In genomic region chrX:3697623-3698022, ce11 we compare ENCODE assay signal across 3 worm cellular contexts.
TF ChIP-seq lines count a peak whose summit lies in the region.

No protein-coding gene starts in this region.

TF ChIP-seq in whole organism, L1 larva, 84 proteins besides CTCF, POLR2A, EP300 and RAD21 (continued from another document and continues in another):
- TF ChIP-seq jun-1 (tag; optimal IDR thresholded peaks at IDR 0.05; lab: Kevin White, UChicago) (peak; percentile 6), ces-1 (GFP tag; optimal IDR thresholded peaks at IDR 0.05; lab: Kevin White, UChicago) (no peak), fkh-8 (tag; optimal IDR thresholded peaks at IDR 0.05; lab: Kevin White, UChicago) (peak; percentile 55), hlh-4 (tag; optimal IDR thresholded peaks at IDR 0.05; lab: Kevin White, UChicago) (no peak), dsc-1 (tag; optimal IDR thresholded peaks at IDR 0.05; lab: Kevin White, UChicago) (peak; percentile 81), sptf-1 (tag; optimal IDR thresholded peaks at IDR 0.05; lab: Kevin White, UChicago) (no peak), nhr-71 (tag; optimal IDR thresholded peaks at IDR 0.05; lab: Kevin White, UChicago) (peak; percentile 79), lin-13 (GFP tag; optimal IDR thresholded peaks at IDR 0.05; lab: Kevin White, UChicago) (peak; percentile 33), C16A3.4 (tag; optimal IDR thresholded peaks at IDR 0.05; lab: Kevin White, UChicago) (peak; percentile 57), ceh-8 (GFP tag; optimal IDR thresholded peaks at IDR 0.05; lab: Kevin White, UChicago) (peak; percentile 72), nhr-20 (tag; optimal IDR thresholded peaks at IDR 0.05; lab: Kevin White, UChicago) (peak; percentile 73), efl-1 (optimal IDR thresholded peaks at IDR 0.05; lab: Kevin White, UChicago) (peak; percentile 26 to 29), efl-1 (GFP tag; optimal IDR thresholded peaks at IDR 0.05 in 1 of 2; lab: Kevin White, UChicago) (peak in 1 of 2 experiments; percentile 94), pag-3 (tag; optimal IDR thresholded peaks at IDR 0.05; lab: Kevin White, UChicago; ENCODE audit: borderline replicate concordance, insufficient read depth) (no peak), ceh-90 (tag; optimal IDR thresholded peaks at IDR 0.05; lab: Kevin White, UChicago) (no peak), ceh-88 (GFP tag; IDR thresholded peaks at IDR 0.05; lab: Robert Waterston, UW) (no peak), C34B4.2 (tag; optimal IDR thresholded peaks at IDR 0.05; lab: Kevin White, UChicago) (no peak), skn-1 (tag; optimal IDR thresholded peaks at IDR 0.05; lab: Kevin White, UChicago) (peak; percentile 50), mep-1 (tag; optimal IDR thresholded peaks at IDR 0.05; lab: Kevin White, UChicago) (peak; percentile 58), swsn-7 (tag; optimal IDR thresholded peaks at IDR 0.05; lab: Kevin White, UChicago) (peak; percentile 75), C04F5.9 (tag; optimal IDR thresholded peaks at IDR 0.05; lab: Kevin White, UChicago) (no peak), snu-23 (GFP tag; optimal IDR thresholded peaks at IDR 0.05; lab: Kevin White, UChicago) (peak; percentile 82), nhr-47 (tag; optimal IDR thresholded peaks at IDR 0.05; lab: Kevin White, UChicago) (peak; percentile 83), nhr-90 (tag; optimal IDR thresholded peaks at IDR 0.05; lab: Kevin White, UChicago; ENCODE audit: poor library complexity) (peak; percentile 77), mef-2 (tag; optimal IDR thresholded peaks at IDR 0.05; lab: Kevin White, UChicago) (no peak), nhr-19 (GFP tag; conservative IDR thresholded peaks at IDR 0.05; lab: Robert Waterston, UW) (peak; percentile 79), mab-9 (GFP tag; IDR thresholded peaks at IDR 0.05; lab: Robert Waterston, UW) (peak; percentile 63; the same call in 1 of the 2 replicates), ceh-82 (tag; optimal IDR thresholded peaks at IDR 0.05; lab: Kevin White, UChicago) (peak; percentile 44 to 66 (median 48)), unc-98 (GFP tag; IDR thresholded peaks at IDR 0.05; lab: Robert Waterston, UW) (no peak), aha-1 (tag; optimal IDR thresholded peaks at IDR 0.05; lab: Kevin White, UChicago) (no peak), ztf-4 (tag; optimal IDR thresholded peaks at IDR 0.05; lab: Kevin White, UChicago) (no peak), snpc-4 (tag; optimal IDR thresholded peaks at IDR 0.05; lab: Kevin White, UChicago) (no peak), nhr-76 (tag; optimal IDR thresholded peaks at IDR 0.05; lab: Kevin White, UChicago) (no peak), unc-30 (tag; optimal IDR thresholded peaks at IDR 0.05; lab: Kevin White, UChicago) (no peak), ama-1 (optimal IDR thresholded peaks at IDR 0.05; lab: Kevin White, UChicago) (no peak), fkh-10 (GFP tag; optimal IDR thresholded peaks at IDR 0.05; lab: Kevin White, UChicago) (peak; percentile 51), lin-14 (GFP tag; optimal IDR thresholded peaks at IDR 0.05; lab: Kevin White, UChicago) (peak; percentile 72), zag-1 (tag; optimal IDR thresholded peaks at IDR 0.05; lab: Kevin White, UChicago) (no peak), nhr-85 (tag; lab: Kevin White, UChicago) (peak; percentile 62), lin-15B (tag; optimal IDR thresholded peaks at IDR 0.05; lab: Kevin White, UChicago) (no peak), tbx-2 (tag; optimal IDR thresholded peaks at IDR 0.05; lab: Kevin White, UChicago) (peak; percentile 65), xbp-1 (tag; optimal IDR thresholded peaks at IDR 0.05; lab: Kevin White, UChicago) (peak; percentile 68), pax-3 (tag; optimal IDR thresholded peaks at IDR 0.05; lab: Kevin White, UChicago) (peak; percentile 35), egl-13 (tag; optimal IDR thresholded peaks at IDR 0.05; lab: Kevin White, UChicago) (peak; percentile 69)

TF ChIP-seq in whole organism, L3 larva, 47 proteins besides CTCF, POLR2A, EP300 and RAD21 (continued from another document):
- TF ChIP-seq daf-12 (tag; optimal IDR thresholded peaks at IDR 0.05; lab: Kevin White, UChicago) (no peak), pha-4 (tag; optimal IDR thresholded peaks at IDR 0.05; lab: Kevin White, UChicago) (peak; percentile 60), egl-5 (tag; optimal IDR thresholded peaks at IDR 0.05; lab: Kevin White, UChicago) (no peak), elt-2 (tag; optimal IDR thresholded peaks at IDR 0.05; lab: Kevin White, UChicago) (no peak), fkh-10 (GFP tag; optimal IDR thresholded peaks at IDR 0.05; lab: Kevin White, UChicago) (no peak), nhr-77 (tag; optimal IDR thresholded peaks at IDR 0.05; lab: Kevin White, UChicago) (no peak), tbx-2 (tag; optimal IDR thresholded peaks at IDR 0.05; lab: Kevin White, UChicago) (peak; percentile 57), ceh-16 (tag; optimal IDR thresholded peaks at IDR 0.05; lab: Kevin White, UChicago) (no peak), ceh-9 (tag; optimal IDR thresholded peaks at IDR 0.05; lab: Kevin White, UChicago) (no peak), ama-1 (optimal IDR thresholded peaks at IDR 0.05; lab: Kevin White, UChicago) (no peak), mdl-1 (tag; optimal IDR thresholded peaks at IDR 0.05; lab: Kevin White, UChicago) (no peak), sea-2 (GFP tag; optimal IDR thresholded peaks at IDR 0.05; lab: Kevin White, UChicago) (no peak), aly-2 (tag; optimal IDR thresholded peaks at IDR 0.05; lab: Kevin White, UChicago) (no peak), ceh-28 (tag; optimal IDR thresholded peaks at IDR 0.05; lab: Kevin White, UChicago) (no peak), nhr-43 (tag; optimal IDR thresholded peaks at IDR 0.05; lab: Kevin White, UChicago; ENCODE audit: poor library complexity, severe bottlenecking) (peak; percentile 57), R02D3.7 (tag; optimal IDR thresholded peaks at IDR 0.05; lab: Kevin White, UChicago) (no peak), unc-39 (tag; optimal IDR thresholded peaks at IDR 0.05; lab: Kevin White, UChicago) (no peak), ztf-11 (tag; optimal IDR thresholded peaks at IDR 0.05; lab: Kevin White, UChicago) (no peak), pqm-1 (tag; optimal IDR thresholded peaks at IDR 0.05; lab: Kevin White, UChicago) (peak; percentile 19), nhr-12 (tag; optimal IDR thresholded peaks at IDR 0.05; lab: Kevin White, UChicago) (no peak), snpc-4 (tag; optimal IDR thresholded peaks at IDR 0.05; lab: Kevin White, UChicago) (no peak), elt-3 (tag; optimal IDR thresholded peaks at IDR 0.05; lab: Kevin White, UChicago) (no peak), nhr-67 (tag; optimal IDR thresholded peaks at IDR 0.05; lab: Kevin White, UChicago) (no peak), hmg-11 (tag; optimal IDR thresholded peaks at IDR 0.05; lab: Kevin White, UChicago) (peak; percentile 94), nhr-23 (tag; optimal IDR thresholded peaks at IDR 0.05; lab: Kevin White, UChicago) (no peak), nhr-76 (tag; optimal IDR thresholded peaks at IDR 0.05; lab: Kevin White, UChicago) (no peak), fos-1 (tag; optimal IDR thresholded peaks at IDR 0.05; lab: Kevin White, UChicago) (no peak)
TF ChIP-seq in whole organism, L3 larva: peak in this region for 10.

TF ChIP-seq in whole organism, young adult, 124 proteins besides CTCF, POLR2A, EP300 and RAD21 (continued from another document and continues in another):
- peak; percentile 86 for TF ChIP-seq ekl-4 (GFP tag; IDR thresholded peaks at IDR 0.05; lab: Robert Waterston, UW)
- no peak for TF ChIP-seq F22D6.2 (tag; optimal IDR thresholded peaks at IDR 0.05; lab: Kevin White, UChicago)
- peak; percentile 98 for TF ChIP-seq B0261.1 (tag; optimal IDR thresholded peaks at IDR 0.05; lab: Kevin White, UChicago)
- TF ChIP-seq let-607 (tag; optimal IDR thresholded peaks at IDR 0.05; lab: Kevin White, UChicago): peak; percentile 35 to 48
- TF ChIP-seq snpc-3.4 (tag; optimal IDR thresholded peaks at IDR 0.05; lab: Kevin White, UChicago): peak; percentile 77
- TF ChIP-seq rcor-1 (GFP tag; IDR thresholded peaks at IDR 0.05; lab: Robert Waterston, UW): peak; percentile 77
- peak; percentile 44 for TF ChIP-seq hrde-1 (tag; optimal IDR thresholded peaks at IDR 0.05; lab: Kevin White, UChicago; ENCODE audit: borderline replicate concordance)
- peak; percentile 91 for TF ChIP-seq nhr-90 (tag; optimal IDR thresholded peaks at IDR 0.05; lab: Kevin White, UChicago)
- TF ChIP-seq repo-1 (tag; optimal IDR thresholded peaks at IDR 0.05; lab: Kevin White, UChicago): peak; percentile 54
- TF ChIP-seq Y67H2A.10 (GFP tag; conservative IDR thresholded peaks at IDR 0.05; lab: Robert Waterston, UW): no peak
- TF ChIP-seq efl-1 (GFP tag; optimal IDR thresholded peaks at IDR 0.05; lab: Kevin White, UChicago): no peak
- no peak for TF ChIP-seq tbx-9 (tag; optimal IDR thresholded peaks at IDR 0.05; lab: Kevin White, UChicago; ENCODE audit: borderline replicate concordance)
- TF ChIP-seq nfya-2 (GFP tag; IDR thresholded peaks at IDR 0.05; lab: Robert Waterston, UW): no peak
- no peak; the same call in 1 of the 2 replicates for TF ChIP-seq ztf-6 (GFP tag; IDR thresholded peaks at IDR 0.05; lab: Robert Waterston, UW)
- TF ChIP-seq K12H6.12 (tag; optimal IDR thresholded peaks at IDR 0.05; lab: Kevin White, UChicago): peak; percentile 50
- TF ChIP-seq F39B2.1 (GFP tag; IDR thresholded peaks at IDR 0.05; lab: Robert Waterston, UW): no peak
- TF ChIP-seq somi-1 (GFP tag; optimal IDR thresholded peaks at IDR 0.05; lab: Kevin White, UChicago): peak; percentile 76
- no peak for TF ChIP-seq F57A8.1 (GFP tag; optimal IDR thresholded peaks at IDR 0.05; lab: Kevin White, UChicago)
- TF ChIP-seq K11D2.4 (GFP tag; IDR thresholded peaks at IDR 0.05; lab: Robert Waterston, UW): peak; percentile 76
- no peak for TF ChIP-seq hlh-12 (tag; optimal IDR thresholded peaks at IDR 0.05; lab: Kevin White, UChicago)
- TF ChIP-seq C06A6.2 (GFP tag; conservative IDR thresholded peaks at IDR 0.05; lab: Robert Waterston, UW): peak; percentile 68; the same call in 1 of the 2 replicates
- no peak for TF ChIP-seq C17E4.6 (GFP tag; IDR thresholded peaks at IDR 0.05; lab: Robert Waterston, UW)
- TF ChIP-seq bed-2 (GFP tag; IDR thresholded peaks at IDR 0.05; lab: Robert Waterston, UW): no peak
- TF ChIP-seq cebp-1 (GFP tag; IDR thresholded peaks at IDR 0.05; lab: Robert Waterston, UW): peak; percentile 56; the same call in 1 of the 2 replicates
- peak; percentile 76 for TF ChIP-seq cebp-1 (tag; optimal IDR thresholded peaks at IDR 0.05; lab: Kevin White, UChicago)
- peak; percentile 53 for TF ChIP-seq mel-28 (tag; optimal IDR thresholded peaks at IDR 0.05; lab: Kevin White, UChicago; ENCODE audit: borderline replicate concordance)
- peak; percentile 16 for TF ChIP-seq ceh-79 (tag; optimal IDR thresholded peaks at IDR 0.05; lab: Kevin White, UChicago)
- TF ChIP-seq unc-130 (GFP tag; optimal IDR thresholded peaks at IDR 0.05; lab: Kevin White, UChicago): peak; percentile 50
- TF ChIP-seq madf-10 (tag; optimal IDR thresholded peaks at IDR 0.05; lab: Kevin White, UChicago): peak; percentile 80
- TF ChIP-seq egrh-3 (GFP tag; IDR thresholded peaks at IDR 0.05; lab: Robert Waterston, UW): peak; percentile 67
- TF ChIP-seq B0035.1 (tag; optimal IDR thresholded peaks at IDR 0.05; lab: Kevin White, UChicago): peak; percentile 65
- TF ChIP-seq let-526 (GFP tag; IDR thresholded peaks at IDR 0.05; lab: Robert Waterston, UW): 0 out of 2 replicates have a peak, but pooled peaks have one; percentile 29
- no peak for TF ChIP-seq lag-1 (GFP tag; IDR thresholded peaks at IDR 0.05; lab: Robert Waterston, UW)
- TF ChIP-seq lin-35 (GFP tag; optimal IDR thresholded peaks at IDR 0.05; lab: Kevin White, UChicago): peak in 1 of 3 experiments; percentile 69
- 0 out of 2 replicates have a peak, but pooled peaks have one; percentile 50 for TF ChIP-seq hsf-1 (GFP tag; IDR thresholded peaks at IDR 0.05; lab: Robert Waterston, UW)
- TF ChIP-seq Y56A3A.18 (GFP tag; IDR thresholded peaks at IDR 0.05; lab: Robert Waterston, UW): peak; percentile 80; the same call in 1 of the 2 replicates
- TF ChIP-seq ztf-25 (GFP tag; IDR thresholded peaks at IDR 0.05; lab: Robert Waterston, UW): 0 out of 2 replicates have a peak, but pooled peaks have one; percentile 73
- TF ChIP-seq hlh-26 (GFP tag; conservative IDR thresholded peaks at IDR 0.05; lab: Robert Waterston, UW): no peak
- no peak for TF ChIP-seq ets-4 (GFP tag; optimal IDR thresholded peaks at IDR 0.05; lab: Kevin White, UChicago)
- peak; percentile 10 for TF ChIP-seq F57C9.4 (tag; optimal IDR thresholded peaks at IDR 0.05; lab: Kevin White, UChicago)
- peak; percentile 71 for TF ChIP-seq attf-5 (GFP tag; optimal IDR thresholded peaks at IDR 0.05; lab: Kevin White, UChicago)
- peak; percentile 61 for TF ChIP-seq lin-54 (GFP tag; optimal IDR thresholded peaks at IDR 0.05; lab: Kevin White, UChicago)
- TF ChIP-seq chd-7 (tag; optimal IDR thresholded peaks at IDR 0.05; lab: Kevin White, UChicago): peak; percentile 78
- TF ChIP-seq Y53G8AR.9 (GFP tag; conservative IDR thresholded peaks at IDR 0.05; lab: Robert Waterston, UW): no peak
- TF ChIP-seq F10E7.11 (tag; optimal IDR thresholded peaks at IDR 0.05; lab: Kevin White, UChicago): peak; percentile 25
- TF ChIP-seq nfya-1 (tag; optimal IDR thresholded peaks at IDR 0.05; lab: Kevin White, UChicago; ENCODE audit: borderline replicate concordance, insufficient read depth): no peak
- TF ChIP-seq lsl-1 (GFP tag; optimal IDR thresholded peaks at IDR 0.05; lab: Kevin White, UChicago): peak; percentile 13
- 0 out of 2 replicates have a peak, but pooled peaks have one; percentile 78 for TF ChIP-seq bed-1 (GFP tag; IDR thresholded peaks at IDR 0.05; lab: Robert Waterston, UW)
- TF ChIP-seq ztf-3 (GFP tag; optimal IDR thresholded peaks at IDR 0.05; lab: Kevin White, UChicago): no peak
- TF ChIP-seq snpc-4 (GFP tag; optimal IDR thresholded peaks at IDR 0.05; lab: Kevin White, UChicago): peak; percentile 67
- peak in 2 of 4 experiments; percentile 49 to 84 for TF ChIP-seq snpc-4 (tag; optimal IDR thresholded peaks at IDR 0.05; lab: Kevin White, UChicago)
- no peak for TF ChIP-seq ceh-40 (GFP tag; IDR thresholded peaks at IDR 0.05; lab: Robert Waterston, UW)
- peak; percentile 65 for TF ChIP-seq zim-3 (tag; optimal IDR thresholded peaks at IDR 0.05; lab: Kevin White, UChicago)
- no peak for TF ChIP-seq xnd-1 (tag; optimal IDR thresholded peaks at IDR 0.05; lab: Kevin White, UChicago)
- peak; percentile 62 for TF ChIP-seq ztf-26 (tag; optimal IDR thresholded peaks at IDR 0.05; lab: Kevin White, UChicago)
- no peak for TF ChIP-seq pha-4 (tag; optimal IDR thresholded peaks at IDR 0.05; lab: Kevin White, UChicago)
- TF ChIP-seq D2030.7 (GFP tag; IDR thresholded peaks at IDR 0.05; lab: Robert Waterston, UW): peak; percentile 64
- TF ChIP-seq lin-26 (GFP tag; IDR thresholded peaks at IDR 0.05; lab: Robert Waterston, UW): peak; percentile 94
- TF ChIP-seq lin-40 (tag; optimal IDR thresholded peaks at IDR 0.05; lab: Kevin White, UChicago): peak; percentile 74
- no peak for TF ChIP-seq attf-6 (GFP tag; IDR thresholded peaks at IDR 0.05; lab: Robert Waterston, UW)
- no peak for TF ChIP-seq Y79H2A.3 (GFP tag; conservative IDR thresholded peaks at IDR 0.05; lab: Robert Waterston, UW)
- TF ChIP-seq fkh-3 (tag; optimal IDR thresholded peaks at IDR 0.05; lab: Kevin White, UChicago): no peak
- TF ChIP-seq gei-17 (GFP tag; optimal IDR thresholded peaks at IDR 0.05; lab: Kevin White, UChicago): peak; percentile 63
- peak; percentile 73 for TF ChIP-seq mcd-1 (GFP tag; IDR thresholded peaks at IDR 0.05; lab: Robert Waterston, UW)
- TF ChIP-seq F33H1.4 (GFP tag; IDR thresholded peaks at IDR 0.05; lab: Robert Waterston, UW): no peak
- TF ChIP-seq sea-2 (GFP tag; IDR thresholded peaks at IDR 0.05; lab: Robert Waterston, UW): 0 out of 2 replicates have a peak, but pooled peaks have one; percentile 34
- no peak for TF ChIP-seq ceh-91 (GFP tag; IDR thresholded peaks at IDR 0.05; lab: Robert Waterston, UW)
- 0 out of 2 replicates have a peak, but pooled peaks have one; percentile 6 for TF ChIP-seq madf-3 (GFP tag; IDR thresholded peaks at IDR 0.05; lab: Robert Waterston, UW)
- TF ChIP-seq ztf-28 (GFP tag; IDR thresholded peaks at IDR 0.05; lab: Robert Waterston, UW): peak; percentile 55; the same call in 1 of the 2 replicates
- TF ChIP-seq dox-1 (GFP tag; IDR thresholded peaks at IDR 0.05; lab: Robert Waterston, UW): peak; percentile 89
